Worm (Caenorhabditis elegans): ENCODE measurements around the gene C34C6.3.
A peak's percentile ranks its signal among the peaks of the same experiment; 100 is the strongest.

C34C6.3 gene

ce11 chrII:8683933-8684332, 7.8 kb upstream of the C34C6.3 start:
- TF ChIP-seq xnd-1 (tag; optimal IDR thresholded peaks at IDR 0.05) (no peak), atf-7 (tag; optimal IDR thresholded peaks at IDR 0.05) (no peak), dpl-1 (GFP tag; optimal IDR thresholded peaks at IDR 0.05) (peak; percentile 34), C17E4.6 (GFP tag; IDR thresholded peaks at IDR 0.05) (0 out of 2 replicates have a peak, but pooled peaks have one; percentile 36), aptf-2 (GFP tag; conservative IDR thresholded peaks at IDR 0.05) (no peak), snpc-1.1 (tag; optimal IDR thresholded peaks at IDR 0.05; ENCODE audit: insufficient read depth) (peak; percentile 19), F57C9.4 (tag; optimal IDR thresholded peaks at IDR 0.05) (no peak), egl-44 (GFP tag; IDR thresholded peaks at IDR 0.05) (no peak), rpc-1 (optimal IDR thresholded peaks at IDR 0.05) (no peak), rpc-1 (tag; optimal IDR thresholded peaks at IDR 0.05) (no peak), F52B5.7 (tag; optimal IDR thresholded peaks at IDR 0.05) (no peak), snpc-1.3 (tag; optimal IDR thresholded peaks at IDR 0.05; ENCODE audit: insufficient read depth) (peak; percentile 31), madf-8 (GFP tag; conservative IDR thresholded peaks at IDR 0.05) (peak; percentile 44; the same call in 1 of the 2 replicates), let-607 (tag; optimal IDR thresholded peaks at IDR 0.05) (no peak), K11D2.4 (GFP tag; IDR thresholded peaks at IDR 0.05) (no peak), athp-1 (tag; optimal IDR thresholded peaks at IDR 0.05) (peak; percentile 99), unc-130 (GFP tag; optimal IDR thresholded peaks at IDR 0.05) (no peak), lin-35 (GFP tag; optimal IDR thresholded peaks at IDR 0.05) (peak in 1 of 3 experiments; percentile 57), F33H1.4 (GFP tag; IDR thresholded peaks at IDR 0.05) (peak; percentile 61), lsl-1 (GFP tag; optimal IDR thresholded peaks at IDR 0.05) (peak; percentile 52), rcor-1 (GFP tag; IDR thresholded peaks at IDR 0.05) (0 out of 2 replicates have a peak, but pooled peaks have one; percentile 34), hmg-1.2 (GFP tag; IDR thresholded peaks at IDR 0.05) (0 out of 2 replicates have a peak, but pooled peaks have one; percentile 25), bed-1 (GFP tag; IDR thresholded peaks at IDR 0.05) (no peak), mes-4 (tag; optimal IDR thresholded peaks at IDR 0.05) (no peak), efl-1 (GFP tag; optimal IDR thresholded peaks at IDR 0.05) (peak; percentile 6)

DNA sequence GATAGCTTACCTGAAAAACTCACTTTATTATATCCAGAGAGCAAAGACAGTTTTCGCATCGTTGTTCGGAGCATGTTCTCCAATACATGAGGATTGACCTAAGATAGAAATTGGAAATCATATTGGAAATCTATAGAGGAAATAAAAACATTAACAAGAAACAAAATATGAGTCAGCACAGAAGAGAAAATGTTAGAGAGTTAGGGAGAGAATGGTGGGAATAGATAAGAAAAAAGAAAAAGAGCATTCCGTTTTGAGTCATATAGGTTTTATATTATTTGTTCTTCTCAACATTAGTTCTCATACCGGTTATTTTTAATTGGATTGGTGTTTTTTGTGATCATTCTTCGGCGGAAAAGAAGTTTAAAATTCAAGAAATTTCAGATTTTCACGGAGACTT, 6.9 kb upstream of the C34C6.3 start, which contains the start of gene hgap-2:
TSS of gene hgap-2 (minus strand) at position 101 of the 400 bp plus-strand sequence.
- TF ChIP-seq ekl-4 (GFP tag; IDR thresholded peaks at IDR 0.05) (no peak), ama-1 (optimal IDR thresholded peaks at IDR 0.05) (no peak), ama-1 (GFP tag; optimal IDR thresholded peaks at IDR 0.05) (no peak), repo-1 (tag; optimal IDR thresholded peaks at IDR 0.05) (no peak), rpc-1 (optimal IDR thresholded peaks at IDR 0.05) (no peak), rpc-1 (tag; optimal IDR thresholded peaks at IDR 0.05) (no peak), Y53G8AR.9 (GFP tag; conservative IDR thresholded peaks at IDR 0.05) (no peak), F37B4.10 (GFP tag; IDR thresholded peaks at IDR 0.05) (no peak), efl-1 (GFP tag; optimal IDR thresholded peaks at IDR 0.05) (no peak), attf-3 (GFP tag; conservative IDR thresholded peaks at IDR 0.05) (no peak), B0019.2 (GFP tag; conservative IDR thresholded peaks at IDR 0.05) (no peak), nfya-2 (GFP tag; IDR thresholded peaks at IDR 0.05) (no peak)

- TF ChIP-seq lin-40 (tag; optimal IDR thresholded peaks at IDR 0.05): no peak
- no peak for TF ChIP-seq somi-1 (GFP tag; optimal IDR thresholded peaks at IDR 0.05)
- no peak for TF ChIP-seq hrde-1 (tag; optimal IDR thresholded peaks at IDR 0.05; ENCODE audit: borderline replicate concordance)
- TF ChIP-seq snpc-1.1 (tag; optimal IDR thresholded peaks at IDR 0.05; ENCODE audit: insufficient read depth): no peak
- TF ChIP-seq T26A5.8 (tag; optimal IDR thresholded peaks at IDR 0.05): no peak
- no peak for TF ChIP-seq rcor-1 (GFP tag; IDR thresholded peaks at IDR 0.05)
- no peak for TF ChIP-seq F57C9.4 (tag; optimal IDR thresholded peaks at IDR 0.05)
- no peak for TF ChIP-seq nfya-2 (GFP tag; IDR thresholded peaks at IDR 0.05)
These were observed 6.1 kb upstream of the C34C6.3 start, which contains the start of gene C34C6.9 for ce11 chrII:8685623-8686022. C34C6.9 (plus strand) TSS chrII:8685923.
